Worm (Caenorhabditis elegans): ENCODE data around the gene fip-3.

fip-3 gene

ce11 chrIII:8602148-8602547 lies 12.9 kb upstream of the fip-3 start:
- TF ChIP-seq pha-4 (tag; optimal IDR thresholded peaks at IDR 0.05) (no peak), ztf-11 (tag; optimal IDR thresholded peaks at IDR 0.05) (no peak), nhr-76 (tag; optimal IDR thresholded peaks at IDR 0.05) (no peak), ham-2 (GFP tag; optimal IDR thresholded peaks at IDR 0.05) (peak; percentile 95), blmp-1 (tag; optimal IDR thresholded peaks at IDR 0.05) (peak; percentile 56), nhr-237 (tag; optimal IDR thresholded peaks at IDR 0.05) (no peak), elt-3 (tag; optimal IDR thresholded peaks at IDR 0.05) (no peak), zip-8 (tag; optimal IDR thresholded peaks at IDR 0.05) (peak; percentile 33), nhr-28 (tag; optimal IDR thresholded peaks at IDR 0.05) (no peak)

ce11 chrIII:8598961-8599360 lies 9.7 kb upstream of the fip-3 start:
- peak; percentile 88 for TF ChIP-seq ham-2 (GFP tag; optimal IDR thresholded peaks at IDR 0.05)
- TF ChIP-seq ceh-83 (GFP tag; optimal IDR thresholded peaks at IDR 0.05) = no peak

ce11 chrIII:8597770-8598169 lies 8.5 kb upstream of the fip-3 start, which contains the start of gene ztf-30:
Gene ztf-30 (minus strand): TSS chrIII:8597870.
- no peak for TF ChIP-seq mep-1 (tag; optimal IDR thresholded peaks at IDR 0.05)
- TF ChIP-seq hlh-1 (tag; optimal IDR thresholded peaks at IDR 0.05) = no peak
- TF ChIP-seq nhr-76 (tag; optimal IDR thresholded peaks at IDR 0.05) = no peak
- no peak for TF ChIP-seq lin-13 (tag; optimal IDR thresholded peaks at IDR 0.05)
- no peak for TF ChIP-seq nhr-12 (tag; optimal IDR thresholded peaks at IDR 0.05)
- TF ChIP-seq mls-2 (tag; optimal IDR thresholded peaks at IDR 0.05) = no peak
- TF ChIP-seq flh-1 (GFP tag; optimal IDR thresholded peaks at IDR 0.05) = no peak
- no peak for TF ChIP-seq ceh-43 (GFP tag; optimal IDR thresholded peaks at IDR 0.05)
- TF ChIP-seq nhr-237 (tag; optimal IDR thresholded peaks at IDR 0.05) = no peak
- TF ChIP-seq lsy-2 (tag; optimal IDR thresholded peaks at IDR 0.05) = no peak
- TF ChIP-seq nhr-28 (tag; optimal IDR thresholded peaks at IDR 0.05) = no peak
- TF ChIP-seq elt-3 (tag; optimal IDR thresholded peaks at IDR 0.05) = no peak
- no peak for TF ChIP-seq ham-2 (GFP tag; optimal IDR thresholded peaks at IDR 0.05)
- no peak for TF ChIP-seq bed-3 (GFP tag; optimal IDR thresholded peaks at IDR 0.05)
- TF ChIP-seq sptf-1 (tag; optimal IDR thresholded peaks at IDR 0.05) = no peak

ce11 chrIII:8596692-8597091 lies 7.4 kb upstream of the fip-3 start:
- no peak for TF ChIP-seq snpc-4 (tag; optimal IDR thresholded peaks at IDR 0.05)
- TF ChIP-seq ceh-39 (tag; optimal IDR thresholded peaks at IDR 0.05) = no peak
- TF ChIP-seq ceh-83 (GFP tag; optimal IDR thresholded peaks at IDR 0.05) = no peak
- no peak for TF ChIP-seq bed-3 (GFP tag; optimal IDR thresholded peaks at IDR 0.05)
- no peak for TF ChIP-seq nhr-76 (tag; optimal IDR thresholded peaks at IDR 0.05)
- no peak for TF ChIP-seq nhr-28 (tag; optimal IDR thresholded peaks at IDR 0.05)
- no peak for TF ChIP-seq lin-32 (GFP tag; optimal IDR thresholded peaks at IDR 0.05)
- TF ChIP-seq ham-2 (GFP tag; optimal IDR thresholded peaks at IDR 0.05) = peak; percentile 73
- peak; percentile 27 for TF ChIP-seq ces-1 (GFP tag; optimal IDR thresholded peaks at IDR 0.05)
- TF ChIP-seq sptf-1 (tag; optimal IDR thresholded peaks at IDR 0.05) = no peak
- TF ChIP-seq nhr-237 (tag; optimal IDR thresholded peaks at IDR 0.05) = no peak
- no peak for TF ChIP-seq sem-2 (GFP tag; optimal IDR thresholded peaks at IDR 0.05)
- TF ChIP-seq ztf-11 (tag; optimal IDR thresholded peaks at IDR 0.05) = no peak
- TF ChIP-seq zip-8 (tag; optimal IDR thresholded peaks at IDR 0.05) = peak; percentile 70
- peak; percentile 73 for TF ChIP-seq blmp-1 (tag; optimal IDR thresholded peaks at IDR 0.05)
- TF ChIP-seq pha-4 (tag; optimal IDR thresholded peaks at IDR 0.05) = no peak

- TF ChIP-seq hlh-1 (tag; optimal IDR thresholded peaks at IDR 0.05) (no peak), elt-3 (tag; optimal IDR thresholded peaks at IDR 0.05) (no peak), ceh-83 (GFP tag; optimal IDR thresholded peaks at IDR 0.05) (no peak), lin-13 (tag; optimal IDR thresholded peaks at IDR 0.05) (no peak), ceh-43 (GFP tag; optimal IDR thresholded peaks at IDR 0.05) (no peak), ces-1 (GFP tag; optimal IDR thresholded peaks at IDR 0.05) (no peak), ceh-39 (tag; optimal IDR thresholded peaks at IDR 0.05) (no peak)
Measured at ce11 chrIII:8594088-8594487, 4.8 kb upstream of the fip-3 start.

ce11 chrIII:8593620-8594019 lies 4.3 kb upstream of the fip-3 start, which contains the start of gene C06E1.7:
Gene C06E1.7 (minus strand): TSS chrIII:8593720.
- TF ChIP-seq sptf-1 (tag; optimal IDR thresholded peaks at IDR 0.05) (no peak), nhr-12 (tag; optimal IDR thresholded peaks at IDR 0.05) (no peak), unc-62 (GFP tag; optimal IDR thresholded peaks at IDR 0.05) (no peak), ceh-83 (GFP tag; optimal IDR thresholded peaks at IDR 0.05) (no peak), ham-2 (GFP tag; optimal IDR thresholded peaks at IDR 0.05) (no peak), tbx-8 (GFP tag; optimal IDR thresholded peaks at IDR 0.05) (no peak), cnd-1 (tag; optimal IDR thresholded peaks at IDR 0.05) (no peak), mep-1 (tag; optimal IDR thresholded peaks at IDR 0.05) (no peak), mab-5 (tag; optimal IDR thresholded peaks at IDR 0.05) (no peak), ceh-39 (tag; optimal IDR thresholded peaks at IDR 0.05) (no peak)

All from whole organism, mixed stage, embryonic.